Fruit fly (Drosophila melanogaster) whole organism, embryonic: ENCODE data around the gene CG2076.

Source experiments
- CG10979 ChIP-seq: fragments of 200-800 bp; sonication (Bioruptor generic); optimal IDR thresholded peaks from 2 replicates; lab custom pipeline; 2018; ENCODE audit warnings: missing biosample characterization, mild to moderate bottlenecking, missing genetic modification characterization, moderate library complexity
- CG12104 ChIP-seq: fragments of 200-800 bp; sonication (Bioruptor generic); optimal IDR thresholded peaks from 3 replicates; lab custom pipeline; 2016; ENCODE audit warnings: missing biosample characterization, missing genetic modification characterization
- CG12659 ChIP-seq: fragments of 200-800 bp; sonication (Bioruptor generic); optimal IDR thresholded peaks from 3 replicates; lab custom pipeline; 2017; ENCODE audit warnings: mild to moderate bottlenecking, missing biosample characterization, missing genetic modification reagents, missing genetic modification characterization
- CG14050 ChIP-seq: fragments of 200-800 bp; sonication (Bioruptor generic); IDR thresholded peaks from 3 replicates; pipeline ENCODE4 v1.3.6; 2022; ENCODE audit warnings: missing biosample characterization, missing genetic modification characterization
- CG14441 ChIP-seq: fragments of 200-800 bp; sonication (Bioruptor generic); IDR thresholded peaks from 2 replicates; pipeline ENCODE4 v1.3.6; 2022; ENCODE audit warnings: missing biosample characterization, missing genetic modification characterization
- CG14710 ChIP-seq: fragments of 200-800 bp; sonication (Bioruptor generic); optimal IDR thresholded peaks from 3 replicates; lab custom pipeline; 2019; ENCODE audit warnings: missing biosample characterization, mild to moderate bottlenecking, missing genetic modification characterization, moderate library complexity
- CG16815 ChIP-seq: fragments of 200-800 bp; sonication (Bioruptor generic); optimal IDR thresholded peaks from 3 replicates; lab custom pipeline; 2017; ENCODE audit warnings: missing biosample characterization, mild to moderate bottlenecking, missing genetic modification characterization
- CG18599 ChIP-seq: fragments of 200-800 bp; sonication (Bioruptor generic); optimal IDR thresholded peaks from 3 replicates; lab custom pipeline; 2017; ENCODE audit warnings: missing biosample characterization, missing genetic modification characterization, mild to moderate bottlenecking, moderate library complexity, missing genetic modification reagents
- CG2129 ChIP-seq: fragments of 200-800 bp; sonication (Bioruptor generic); IDR thresholded peaks from 2 replicates; pipeline ENCODE4 v1.3.6; 2022; ENCODE audit warnings: missing biosample characterization, missing genetic modification characterization; ENCODE audit not compliant: partially characterized antibody
- CG31365 ChIP-seq: fragments of 200-800 bp; sonication (Bioruptor generic); optimal IDR thresholded peaks from 2 replicates; lab custom pipeline; 2018; ENCODE audit warnings: missing biosample characterization, mild to moderate bottlenecking, missing genetic modification characterization
- CG31441 ChIP-seq: fragments of 200-800 bp; sonication (Bioruptor generic); IDR thresholded peaks from 2 replicates; pipeline ENCODE4 v1.3.6; 2022; ENCODE audit warnings: missing biosample characterization, missing genetic modification characterization
- CG32532 ChIP-seq: fragments of 200-800 bp; sonication (Bioruptor generic); IDR thresholded peaks from 2 replicates; pipeline ENCODE4 v1.3.6; 2022; ENCODE audit warnings: missing biosample characterization, missing genetic modification characterization
- CG3407 ChIP-seq: fragments of 200-800 bp; sonication (Bioruptor generic); optimal IDR thresholded peaks from 2 replicates; lab custom pipeline; 2018; ENCODE audit warnings: missing biosample characterization, mild to moderate bottlenecking, missing genetic modification characterization
- CG4282 ChIP-seq: fragments of 200-800 bp; sonication (Bioruptor generic); optimal IDR thresholded peaks from 2 replicates; lab custom pipeline; 2016; ENCODE audit warnings: missing biosample characterization, missing genetic modification characterization
- CG4360 ChIP-seq: fragments of 200-800 bp; sonication (Bioruptor generic); IDR thresholded peaks from 2 replicates; pipeline ENCODE4 v1.3.6; 2022; ENCODE audit warnings: missing biosample characterization, missing genetic modification characterization
- CG4424 ChIP-seq: fragments of 200-800 bp; sonication (Bioruptor generic); optimal IDR thresholded peaks from 3 replicates; lab custom pipeline; 2016; ENCODE audit warnings: missing biosample characterization, missing genetic modification characterization
- CG4820 ChIP-seq: fragments of 200-800 bp; sonication (Bioruptor generic); optimal IDR thresholded peaks from 3 replicates; lab custom pipeline; 2016; ENCODE audit warnings: missing biosample characterization, missing genetic modification characterization
- CG7271 ChIP-seq: fragments of 200-800 bp; sonication (Bioruptor generic); optimal IDR thresholded peaks from 2 replicates; lab custom pipeline; 2018; ENCODE audit warnings: missing biosample characterization, mild to moderate bottlenecking, missing genetic modification characterization, moderate library complexity
- CG9437 ChIP-seq: fragments of 200-800 bp; sonication (Bioruptor generic); optimal IDR thresholded peaks from 2 replicates; lab custom pipeline; 2018; ENCODE audit warnings: missing biosample characterization, mild to moderate bottlenecking, missing genetic modification characterization
- Camta ChIP-seq: fragments of 200-800 bp; sonication (Bioruptor generic); optimal IDR thresholded peaks from 2 replicates; lab custom pipeline; 2016; ENCODE audit warnings: missing biosample characterization, missing genetic modification characterization
- Chrac-16 ChIP-seq: fragments of 200-800 bp; sonication (Bioruptor generic); optimal IDR thresholded peaks from 3 replicates; lab custom pipeline; 2016; ENCODE audit warnings: missing biosample characterization, missing genetic modification characterization
- D19B ChIP-seq: fragments of 200-800 bp; sonication (Bioruptor generic); optimal IDR thresholded peaks from 2 replicates; lab custom pipeline; 2017; ENCODE audit warnings: missing biosample characterization, mild to moderate bottlenecking, missing genetic modification characterization
- Ets65A ChIP-seq: fragments of 200-800 bp; sonication (Bioruptor generic); peaks from one replicate; lab custom pipeline; 2016; ENCODE audit warnings: missing biosample characterization, missing genetic modification characterization
- Hand ChIP-seq: fragments of 200-800 bp; sonication (Bioruptor generic); optimal IDR thresholded peaks from 2 replicates; lab custom pipeline; 2017; ENCODE audit warnings: mild to moderate bottlenecking, missing biosample characterization, missing genetic modification reagents, missing genetic modification characterization
- HmgD ChIP-seq: fragments of 200-800 bp; sonication (Bioruptor generic); optimal IDR thresholded peaks from 3 replicates; lab custom pipeline; 2016; ENCODE audit warnings: missing biosample characterization, missing genetic modification characterization
- Hr78 ChIP-seq, 2 experiments: fragments of 200-800 bp in 1 of 2; fragments of >200 bp in 1 of 2; sonication (Bioruptor generic) in 1 of 2; optimal IDR thresholded peaks; 2 replicates each; lab custom pipeline; 2017 to 2019; ENCODE audit warnings: missing biosample characterization in 2 of 2, missing genetic modification characterization in 2 of 2, mild to moderate bottlenecking in 1 of 2, moderate library complexity in 1 of 2
- Hsf ChIP-seq: fragments of 200-800 bp; sonication (Bioruptor generic); optimal IDR thresholded peaks from 3 replicates; lab custom pipeline; 2016; ENCODE audit warnings: missing biosample characterization, missing genetic modification characterization
- Jarid2 ChIP-seq: fragments of 200-800 bp; sonication (Bioruptor generic); optimal IDR thresholded peaks from 3 replicates; lab custom pipeline; 2017; ENCODE audit warnings: mild to moderate bottlenecking, missing biosample characterization, missing genetic modification reagents, missing genetic modification characterization
- NfI ChIP-seq: fragments of 200-800 bp; sonication (Bioruptor generic); optimal IDR thresholded peaks from 3 replicates; lab custom pipeline; 2018; ENCODE audit warnings: missing biosample characterization, mild to moderate bottlenecking, missing genetic modification characterization, moderate library complexity
- Ssrp ChIP-seq: fragments of 200-800 bp; sonication (Bioruptor generic); optimal IDR thresholded peaks from 2 replicates; lab custom pipeline; 2018; ENCODE audit warnings: missing biosample characterization, mild to moderate bottlenecking, missing genetic modification characterization, moderate library complexity
- Xbp1 ChIP-seq: fragments of 200-800 bp; sonication (Bioruptor generic); optimal IDR thresholded peaks from 3 replicates; lab custom pipeline; 2016; ENCODE audit warnings: missing biosample characterization, mild to moderate bottlenecking, missing genetic modification characterization
- al ChIP-seq: fragments of 200-800 bp; sonication (Bioruptor generic); IDR thresholded peaks from 2 replicates; pipeline ENCODE4 v1.3.6; 2022; ENCODE audit warnings: missing biosample characterization, missing genetic modification characterization
- az2 ChIP-seq: fragments of 200-800 bp; sonication (Bioruptor generic); optimal IDR thresholded peaks from 3 replicates; lab custom pipeline; 2016; ENCODE audit warnings: missing biosample characterization, missing genetic modification characterization
- crc ChIP-seq: fragments of 200-800 bp; sonication (Bioruptor generic); optimal IDR thresholded peaks from 2 replicates; lab custom pipeline; 2016; ENCODE audit warnings: missing biosample characterization, missing genetic modification characterization
- crp ChIP-seq, 2 experiments: fragments of 200-800 bp; sonication (Bioruptor generic); optimal IDR thresholded peaks; 2 replicates in 1 of 2; 3 replicates in 1 of 2; lab custom pipeline; 2017; ENCODE audit warnings: missing biosample characterization in 2 of 2, missing genetic modification characterization in 2 of 2, mild to moderate bottlenecking in 1 of 2, moderate library complexity in 1 of 2
- dpn ChIP-seq, 2 experiments: fragments of 200-800 bp; sonication (Bioruptor generic); optimal IDR thresholded peaks; 3 replicates each; lab custom pipeline; 2016; ENCODE audit warnings: missing biosample characterization in 2 of 2, missing genetic modification characterization in 2 of 2
- gce ChIP-seq: fragments of 200-800 bp; sonication (Bioruptor generic); IDR thresholded peaks from 3 replicates; pipeline ENCODE4 v1.3.6; 2022; ENCODE audit warnings: missing biosample characterization, missing genetic modification characterization
- gem ChIP-seq: fragments of 200-800 bp; sonication (Bioruptor generic); optimal IDR thresholded peaks from 2 replicates; lab custom pipeline; 2019; ENCODE audit warnings: missing biosample characterization, mild to moderate bottlenecking, missing genetic modification characterization, moderate library complexity
- ind ChIP-seq: fragments of 200-800 bp; sonication (Bioruptor generic); optimal IDR thresholded peaks from 3 replicates; lab custom pipeline; 2016; ENCODE audit warnings: missing biosample characterization, missing genetic modification characterization
- kah ChIP-seq: fragments of 200-800 bp; sonication (Bioruptor generic); optimal IDR thresholded peaks from 2 replicates; lab custom pipeline; 2018; ENCODE audit warnings: missing biosample characterization, mild to moderate bottlenecking, missing genetic modification characterization
- nerfin-1 ChIP-seq: fragments of 200-800 bp; sonication (Bioruptor generic); optimal IDR thresholded peaks from 3 replicates; lab custom pipeline; 2019; ENCODE audit warnings: missing biosample characterization, mild to moderate bottlenecking, missing genetic modification characterization, moderate library complexity
- so ChIP-seq: fragments of 200-800 bp; sonication (Bioruptor generic); IDR thresholded peaks from 3 replicates; pipeline ENCODE4 v1.3.6; 2022; ENCODE audit warnings: missing biosample characterization, missing genetic modification characterization
- sob ChIP-seq: fragments of 200-800 bp; sonication (Bioruptor generic); IDR thresholded peaks from 2 replicates; pipeline ENCODE4 v1.3.6; 2022; ENCODE audit warnings: missing biosample characterization, missing genetic modification characterization
- stc ChIP-seq: fragments of 200-800 bp; sonication (Bioruptor generic); IDR thresholded peaks from 2 replicates; pipeline ENCODE4 v1.3.6; 2022; ENCODE audit warnings: missing biosample characterization, missing genetic modification characterization
- tio ChIP-seq: fragments of 200-800 bp; sonication (Bioruptor generic); optimal IDR thresholded peaks from 2 replicates; lab custom pipeline; 2017; ENCODE audit warnings: missing biosample characterization, missing genetic modification characterization, inconsistent platforms
- tup ChIP-seq: fragments of 200-800 bp; sonication (Bioruptor generic); optimal IDR thresholded peaks from 2 replicates; lab custom pipeline; 2016; ENCODE audit warnings: missing biosample characterization, mild to moderate bottlenecking, missing genetic modification characterization, moderate library complexity
- unpg ChIP-seq: fragments of 200-800 bp; sonication (Bioruptor generic); optimal IDR thresholded peaks from 3 replicates; lab custom pipeline; 2018; ENCODE audit warnings: missing biosample characterization, mild to moderate bottlenecking, missing genetic modification characterization, moderate library complexity
- wdn ChIP-seq: fragments of 200-800 bp; sonication (Bioruptor generic); IDR thresholded peaks from 2 replicates; pipeline ENCODE4 v1.3.6; 2022; ENCODE audit warnings: missing biosample characterization, missing genetic modification characterization
- zen ChIP-seq: fragments of 200-800 bp; sonication (Bioruptor generic); optimal IDR thresholded peaks from 3 replicates; lab custom pipeline; 2018; ENCODE audit warnings: missing biosample characterization, mild to moderate bottlenecking, missing genetic modification characterization, moderate library complexity
- zfh1 ChIP-seq: fragments of 200-800 bp; sonication (Bioruptor generic); IDR thresholded peaks from 3 replicates; pipeline ENCODE4 v1.3.6; 2022; ENCODE audit warnings: missing biosample characterization, missing genetic modification characterization

The CG2076 gene

dm6 chrX:11081242-11081641, 8.8 kb upstream of the CG2076 start (continued):
- TF ChIP-seq CG14710 (tag; lab: Kevin White, UChicago) (peak; percentile 20), sob (peak; percentile 55; the same call in 1 of the 2 replicates), Hsf (peak; percentile 26), tup (GFP tag; lab: Kevin White, UChicago) (no peak), Chrac-16 (GFP tag; lab: Kevin White, UChicago) (peak; percentile 19), wdn (no peak), Xbp1 (GFP tag; lab: Kevin White, UChicago) (peak; percentile 41), CG2129 (no peak), zfh1 (0 out of 3 replicates have a peak, but pooled peaks have one; percentile 12), CG3407 (GFP tag; lab: Kevin White, UChicago) (no peak), NfI (GFP tag; lab: Kevin White, UChicago) (peak; percentile 49), D19B (GFP tag; lab: Kevin White, UChicago) (peak; percentile 5), crp (GFP tag; optimal IDR thresholded peaks at IDR 0.05; lab: Kevin White, UChicago) (no peak), CG32532 (GFP tag; lab: Robert Waterston, UW) (peak; percentile 31; the same call in 1 of the 2 replicates), zen (tag; lab: Kevin White, UChicago) (peak; percentile 20), CG12659 (peak; percentile 49), gem (tag; lab: Kevin White, UChicago) (peak; percentile 75), CG31441 (GFP tag; lab: Robert Waterston, UW) (peak; percentile 40; the same call in 1 of the 2 replicates), Hand (GFP tag; lab: Kevin White, UChicago) (peak; percentile 52), CG4360 (GFP tag; lab: Robert Waterston, UW) (no peak), CG4282 (GFP tag; lab: Kevin White, UChicago) (no peak), Ets65A (GFP tag; lab: Kevin White, UChicago) (peak; percentile 73), tio (GFP tag; lab: Kevin White, UChicago) (peak; percentile 58), stc (GFP tag; lab: Robert Waterston, UW) (no peak), Camta (GFP tag; lab: Kevin White, UChicago) (no peak), CG7271 (tag; lab: Kevin White, UChicago) (no peak), unpg (GFP tag; lab: Kevin White, UChicago) (no peak), CG18599 (GFP tag; lab: Kevin White, UChicago) (peak; percentile 78), ind (GFP tag; lab: Kevin White, UChicago) (peak; percentile 46), CG16815 (GFP tag; lab: Kevin White, UChicago) (peak; percentile 11), Ssrp (tag; lab: Kevin White, UChicago) (peak; percentile 28), so (GFP tag; lab: Robert Waterston, UW) (peak; percentile 12; the same call in 1 of the 3 replicates), kah (GFP tag; lab: Kevin White, UChicago) (no peak), CG4820 (GFP tag; lab: Kevin White, UChicago) (peak; percentile 38), gce (0 out of 3 replicates have a peak, but pooled peaks have one; percentile 24), CG10979 (tag; lab: Kevin White, UChicago) (no peak), CG9437 (GFP tag; lab: Kevin White, UChicago) (no peak), HmgD (no peak), Jarid2 (GFP tag; lab: Kevin White, UChicago) (peak; percentile 3), nerfin-1 (no peak), CG4424 (GFP tag; lab: Kevin White, UChicago) (peak; percentile 1), Hr78 (GFP tag; optimal IDR thresholded peaks at IDR 0.05; lab: Kevin White, UChicago) (no peak), al (GFP tag; lab: Robert Waterston, UW) (no peak), crc (GFP tag; lab: Kevin White, UChicago) (no peak), dpn (GFP tag; optimal IDR thresholded peaks at IDR 0.05; lab: Kevin White, UChicago) (peak in 1 of 2 experiments; percentile 57), CG14050 (no peak), CG31365 (tag; lab: Kevin White, UChicago) (no peak), CG12104 (GFP tag; lab: Kevin White, UChicago) (no peak), az2 (peak; percentile 7), CG14441 (GFP tag; lab: Robert Waterston, UW) (peak; percentile 51; the same call in 1 of the 2 replicates)
